Worm (Caenorhabditis elegans) whole organism, L1 larva: ENCODE results near the gene ivns-1.

Source experiments
- C16A3.4 ChIP-seq: fragments of 150-350 bp; optimal IDR thresholded peaks from 2 replicates; lab custom pipeline; 2014; ENCODE audit warnings: missing biosample characterization, missing genetic modification characterization
- aha-1 ChIP-seq: fragments of 150-350 bp; optimal IDR thresholded peaks from 2 replicates; lab custom pipeline; 2014; ENCODE audit warnings: missing biosample characterization, missing genetic modification characterization
- aly-2 ChIP-seq: fragments of 150-350 bp; optimal IDR thresholded peaks from 2 replicates; lab custom pipeline; 2014; ENCODE audit warnings: missing biosample characterization, missing genetic modification characterization
- ceh-8 ChIP-seq: fragments of 200-800 bp; sonication (Bioruptor generic); optimal IDR thresholded peaks from 2 replicates; lab custom pipeline; 2018; ENCODE audit warnings: mild to moderate bottlenecking, missing genetic modification characterization, moderate library complexity, missing compliant biosample characterization
- ceh-82 ChIP-seq, 3 experiments: fragments of 150-350 bp in 1 of 3; sonication (generic microtip) in 2 of 3; optimal IDR thresholded peaks; 2 replicates each; lab custom pipeline; 2014 to 2017; ENCODE audit warnings: missing biosample characterization in 3 of 3, missing genetic modification characterization in 3 of 3
- ces-1 ChIP-seq: fragments of 150-350 bp; optimal IDR thresholded peaks from 2 replicates; lab custom pipeline; 2014; ENCODE audit warnings: missing biosample characterization, missing genetic modification reagents, missing genetic modification characterization
- dpl-1 ChIP-seq, 3 experiments: fragments of 150-350 bp in 2 of 3; sonication (generic microtip) in 1 of 3; optimal IDR thresholded peaks; 2 replicates each; lab custom pipeline; 2014 to 2017; ENCODE audit warnings: missing biosample characterization in 3 of 3, missing genetic modification characterization in 3 of 3, missing genetic modification reagents in 3 of 3
- dsc-1 ChIP-seq: sonication (generic microtip); optimal IDR thresholded peaks from 2 replicates; lab custom pipeline; 2016; ENCODE audit warnings: mild to moderate bottlenecking, missing genetic modification characterization, missing compliant biosample characterization
- efl-1 ChIP-seq, 4 experiments: fragments of 150-350 bp; optimal IDR thresholded peaks in 3 of 4; peaks in 1 of 4; 1 replicate in 1 of 4; 2 replicates in 3 of 4; lab custom pipeline; 2014; ENCODE audit warnings: missing biosample characterization in 2 of 4, missing genetic modification characterization in 2 of 4, missing genetic modification reagents in 2 of 4
- efl-3 ChIP-seq: fragments of 200-800 bp; sonication (Bioruptor generic); optimal IDR thresholded peaks from 2 replicates; lab custom pipeline; 2018; ENCODE audit warnings: mild to moderate bottlenecking, missing genetic modification characterization, missing compliant biosample characterization
- egl-13 ChIP-seq: sonication (generic microtip); optimal IDR thresholded peaks from 2 replicates; lab custom pipeline; 2016; ENCODE audit warnings: missing genotype, missing genetic modification reagents, missing genetic modification characterization, missing compliant biosample characterization
- ets-5 ChIP-seq: fragments of 200-800 bp; sonication (Bioruptor generic); IDR thresholded peaks from 2 replicates; pipeline ENCODE4 v1.3.6; 2022; ENCODE audit warnings: missing genetic modification characterization, missing compliant biosample characterization
- fkh-4 ChIP-seq: sonication (generic microtip); optimal IDR thresholded peaks from 2 replicates; lab custom pipeline; 2016; ENCODE audit warnings: missing compliant biosample characterization, missing genetic modification characterization, borderline replicate concordance
- fkh-8 ChIP-seq: sonication (generic microtip); optimal IDR thresholded peaks from 2 replicates; lab custom pipeline; 2016; ENCODE audit warnings: mild to moderate bottlenecking, missing genetic modification characterization, missing compliant biosample characterization
- fos-1 ChIP-seq: fragments of 150-350 bp; optimal IDR thresholded peaks from 2 replicates; lab custom pipeline; 2014; ENCODE audit warnings: missing biosample characterization, missing genetic modification characterization
- hlh-4 ChIP-seq: sonication (generic microtip); optimal IDR thresholded peaks from 2 replicates; lab custom pipeline; 2016; ENCODE audit warnings: mild to moderate bottlenecking, missing genetic modification characterization, missing compliant biosample characterization
- isw-1 ChIP-seq: fragments of 200-800 bp; sonication (Bioruptor generic); IDR thresholded peaks from 2 replicates; pipeline ENCODE4 v1.3.6; 2022; ENCODE audit warnings: missing genetic modification characterization, missing compliant biosample characterization
- jun-1 ChIP-seq: fragments of 150-350 bp; optimal IDR thresholded peaks from 2 replicates; lab custom pipeline; 2014; ENCODE audit warnings: missing biosample characterization, missing genetic modification reagents, missing genetic modification characterization
- lin-14 ChIP-seq: fragments of 200-800 bp; sonication (Bioruptor generic); optimal IDR thresholded peaks from 2 replicates; lab custom pipeline; 2018; ENCODE audit warnings: mild to moderate bottlenecking, missing genetic modification characterization, moderate library complexity, missing compliant biosample characterization
- lin-35 ChIP-seq, 2 experiments: fragments of 150-350 bp; optimal IDR thresholded peaks; 2 replicates each; lab custom pipeline; 2014; ENCODE audit warnings: missing biosample characterization in 2 of 2, missing genetic modification characterization in 2 of 2, missing genetic modification reagents in 2 of 2
- lin-39 ChIP-seq: fragments of 150-350 bp; optimal IDR thresholded peaks from 2 replicates; lab custom pipeline; 2014; ENCODE audit warnings: missing biosample characterization, missing genetic modification reagents, missing genetic modification characterization
- lsy-2 ChIP-seq, 2 experiments: fragments of 150-350 bp; optimal IDR thresholded peaks; 2 replicates each; lab custom pipeline; 2014; ENCODE audit warnings: missing biosample characterization in 2 of 2, missing genetic modification characterization in 2 of 2
- mab-9 ChIP-seq: fragments of 200-800 bp; sonication (Bioruptor generic); IDR thresholded peaks from 2 replicates; pipeline ENCODE4 v1.3.6; 2022; ENCODE audit warnings: missing genetic modification reagents, missing genetic modification characterization, missing compliant biosample characterization
- mef-2 ChIP-seq: fragments of 150-350 bp; optimal IDR thresholded peaks from 2 replicates; lab custom pipeline; 2014; ENCODE audit warnings: missing biosample characterization, missing genetic modification characterization
- mep-1 ChIP-seq: fragments of 150-350 bp; optimal IDR thresholded peaks from 2 replicates; lab custom pipeline; 2014; ENCODE audit warnings: missing biosample characterization, missing genetic modification characterization
- nhr-11 ChIP-seq: fragments of 150-350 bp; optimal IDR thresholded peaks from 2 replicates; lab custom pipeline; 2014; ENCODE audit warnings: missing biosample characterization, missing genetic modification characterization
- nhr-12 ChIP-seq: sonication (generic microtip); optimal IDR thresholded peaks from 2 replicates; lab custom pipeline; 2017; ENCODE audit warnings: missing biosample characterization, missing genetic modification characterization
- nhr-19 ChIP-seq: fragments of 200-800 bp; sonication (Bioruptor generic); conservative IDR thresholded peaks from 2 replicates; pipeline ENCODE4 v1.3.6; 2022; ENCODE audit warnings: missing genetic modification characterization, missing compliant biosample characterization
- nhr-20 ChIP-seq: sonication (generic microtip); optimal IDR thresholded peaks from 2 replicates; lab custom pipeline; 2016; ENCODE audit warnings: mild to moderate bottlenecking, missing genetic modification characterization, missing compliant biosample characterization
- nhr-237 ChIP-seq: fragments of 150-350 bp; optimal IDR thresholded peaks from 2 replicates; lab custom pipeline; 2014; ENCODE audit warnings: missing biosample characterization, missing genetic modification characterization
- nhr-47 ChIP-seq: sonication (generic microtip); optimal IDR thresholded peaks from 2 replicates; lab custom pipeline; 2016; ENCODE audit warnings: mild to moderate bottlenecking, missing genetic modification characterization, moderate library complexity, missing compliant biosample characterization
- nhr-71 ChIP-seq: sonication (generic microtip); optimal IDR thresholded peaks from 2 replicates; lab custom pipeline; 2016; ENCODE audit warnings: mild to moderate bottlenecking, missing genetic modification characterization, moderate library complexity, missing compliant biosample characterization
- nhr-77 ChIP-seq: fragments of 150-350 bp; optimal IDR thresholded peaks from 2 replicates; lab custom pipeline; 2014; ENCODE audit warnings: missing biosample characterization, missing genetic modification characterization
- nhr-85 ChIP-seq: sonication (generic microtip); peaks from one replicate; lab custom pipeline; 2016; ENCODE audit warnings: missing genetic modification characterization, inconsistent platforms, missing compliant biosample characterization
- nhr-90 ChIP-seq: sonication (generic microtip); optimal IDR thresholded peaks from 2 replicates; lab custom pipeline; 2016; ENCODE audit warnings: mild to moderate bottlenecking, missing genetic modification characterization, missing compliant biosample characterization; ENCODE audit not compliant: poor library complexity
- pax-3 ChIP-seq: fragments of 200-800 bp; sonication (Bioruptor generic); optimal IDR thresholded peaks from 2 replicates; lab custom pipeline; 2018; ENCODE audit warnings: mild to moderate bottlenecking, missing genetic modification characterization, moderate library complexity, missing compliant biosample characterization
- pqm-1 ChIP-seq: sonication (generic microtip); optimal IDR thresholded peaks from 3 replicates; lab custom pipeline; 2017; ENCODE audit warnings: missing biosample characterization, missing genetic modification characterization
- rnt-1 ChIP-seq: sonication (generic microtip); optimal IDR thresholded peaks from 2 replicates; lab custom pipeline; 2016; ENCODE audit warnings: mild to moderate bottlenecking, missing genetic modification characterization, moderate library complexity, missing compliant biosample characterization
- skn-1 ChIP-seq: fragments of 150-350 bp; optimal IDR thresholded peaks from 2 replicates; lab custom pipeline; 2014; ENCODE audit warnings: missing biosample characterization, missing genetic modification characterization
- snu-23 ChIP-seq: sonication (generic microtip); optimal IDR thresholded peaks from 2 replicates; lab custom pipeline; 2016; ENCODE audit warnings: missing genetic modification characterization, missing compliant biosample characterization
- sox-4 ChIP-seq: sonication (generic microtip); optimal IDR thresholded peaks from 2 replicates; lab custom pipeline; 2016; ENCODE audit warnings: missing genetic modification characterization, missing compliant biosample characterization
- sup-37 ChIP-seq: fragments of 200-800 bp; sonication (Bioruptor generic); optimal IDR thresholded peaks from 2 replicates; lab custom pipeline; 2018; ENCODE audit warnings: mild to moderate bottlenecking, missing genetic modification characterization, missing compliant biosample characterization
- swsn-7 ChIP-seq: sonication (generic microtip); optimal IDR thresholded peaks from 2 replicates; lab custom pipeline; 2016; ENCODE audit warnings: missing genetic modification characterization, missing compliant biosample characterization
- unc-30 ChIP-seq: sonication (generic microtip); optimal IDR thresholded peaks from 2 replicates; lab custom pipeline; 2017; ENCODE audit warnings: missing biosample characterization, missing genetic modification characterization
- vab-15 ChIP-seq: sonication (generic microtip); optimal IDR thresholded peaks from 2 replicates; lab custom pipeline; 2017; ENCODE audit warnings: missing genotype, mild to moderate bottlenecking, missing genetic modification characterization, missing compliant biosample characterization
- xbp-1 ChIP-seq: sonication (generic microtip); optimal IDR thresholded peaks from 2 replicates; lab custom pipeline; 2016; ENCODE audit warnings: missing genetic modification characterization, missing compliant biosample characterization
- ztf-11 ChIP-seq, 2 experiments: sonication (generic microtip); optimal IDR thresholded peaks; 2 replicates each; lab custom pipeline; 2016 to 2017; ENCODE audit warnings: missing genetic modification characterization in 2 of 2, missing biosample characterization in 1 of 2, missing compliant biosample characterization in 1 of 2
- ztf-4 ChIP-seq: fragments of 150-350 bp; optimal IDR thresholded peaks from 2 replicates; lab custom pipeline; 2014; ENCODE audit warnings: missing biosample characterization, missing genetic modification characterization

ivns-1 gene

DNA sequence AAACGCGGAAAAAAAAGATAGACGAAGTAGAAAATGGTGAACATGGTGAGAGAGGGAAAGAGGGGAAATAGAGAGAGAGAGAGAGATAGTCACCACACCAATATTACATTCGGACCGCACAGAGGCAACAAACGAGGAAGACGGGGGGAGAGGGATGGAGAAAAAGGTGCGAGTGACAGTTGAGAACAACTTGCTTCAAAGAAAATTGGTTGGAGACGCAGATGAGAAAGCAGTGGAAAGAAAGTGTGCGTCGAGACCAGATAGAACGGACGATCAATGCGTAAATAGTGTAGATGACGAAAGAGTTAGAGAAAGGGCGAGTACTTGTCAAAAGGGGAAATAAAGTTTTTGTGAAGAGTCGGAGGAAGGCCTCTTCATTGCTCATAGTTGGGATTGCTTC is 36.2 kb upstream of the ivns-1 start (continued):
- peak; percentile 92 for TF ChIP-seq nhr-85 (tag; lab: Kevin White, UChicago)
- TF ChIP-seq nhr-71 = peak; percentile 93
- TF ChIP-seq ces-1 (GFP tag; lab: Kevin White, UChicago) = no peak
- no peak for TF ChIP-seq sox-4 (tag; lab: Kevin White, UChicago)
- no peak for TF ChIP-seq nhr-12
- no peak for TF ChIP-seq pqm-1 (tag; lab: Kevin White, UChicago)
- TF ChIP-seq xbp-1 (tag; lab: Kevin White, UChicago) = peak; percentile 62
- peak; percentile 60 for TF ChIP-seq nhr-77
- TF ChIP-seq nhr-237 (tag; lab: Kevin White, UChicago) = peak; percentile 81
- peak; percentile 78 for TF ChIP-seq jun-1 (tag; lab: Kevin White, UChicago)
- TF ChIP-seq unc-30 (tag; lab: Kevin White, UChicago) = no peak
- TF ChIP-seq ets-5 (GFP tag; lab: Robert Waterston, UW) = no peak
- peak; percentile 97 for TF ChIP-seq lin-14 (GFP tag; lab: Kevin White, UChicago)
- no peak for TF ChIP-seq fkh-4 (tag; lab: Kevin White, UChicago)
- peak in 2 of 3 experiments; percentile 12 to 20 for TF ChIP-seq dpl-1 (GFP tag; optimal IDR thresholded peaks at IDR 0.05; lab: Kevin White, UChicago)
- TF ChIP-seq ceh-82 (tag; optimal IDR thresholded peaks at IDR 0.05; lab: Kevin White, UChicago) = peak; percentile 68 to 84 (median 71)
- no peak for TF ChIP-seq aly-2 (tag; lab: Kevin White, UChicago)
- TF ChIP-seq C16A3.4 (tag; lab: Kevin White, UChicago) = peak; percentile 58
- peak; percentile 69 for TF ChIP-seq ztf-4 (tag; lab: Kevin White, UChicago)
- peak; percentile 61 for TF ChIP-seq nhr-19 (GFP tag; lab: Robert Waterston, UW)
- peak; percentile 76 for TF ChIP-seq rnt-1
- TF ChIP-seq mef-2 (tag; lab: Kevin White, UChicago) = peak; percentile 17
- no peak for TF ChIP-seq vab-15 (tag; lab: Kevin White, UChicago)
- TF ChIP-seq lsy-2 (tag; optimal IDR thresholded peaks at IDR 0.05; lab: Kevin White, UChicago) = peak; percentile 44 to 78
- no peak for TF ChIP-seq efl-3 (GFP tag; lab: Kevin White, UChicago)
- no peak for TF ChIP-seq mab-9 (GFP tag; lab: Robert Waterston, UW)
- peak; percentile 84 for TF ChIP-seq skn-1 (tag; lab: Kevin White, UChicago)
- peak; percentile 47 to 76 for TF ChIP-seq efl-1 (optimal IDR thresholded peaks at IDR 0.05; lab: Kevin White, UChicago)
- peak in 1 of 2 experiments; percentile 92 for TF ChIP-seq efl-1 (GFP tag; optimal IDR thresholded peaks at IDR 0.05 in 1 of 2; lab: Kevin White, UChicago)
- TF ChIP-seq hlh-4 = no peak
- no peak for TF ChIP-seq ceh-8
- peak; percentile 57 for TF ChIP-seq isw-1 (GFP tag; lab: Robert Waterston, UW)

DNA sequence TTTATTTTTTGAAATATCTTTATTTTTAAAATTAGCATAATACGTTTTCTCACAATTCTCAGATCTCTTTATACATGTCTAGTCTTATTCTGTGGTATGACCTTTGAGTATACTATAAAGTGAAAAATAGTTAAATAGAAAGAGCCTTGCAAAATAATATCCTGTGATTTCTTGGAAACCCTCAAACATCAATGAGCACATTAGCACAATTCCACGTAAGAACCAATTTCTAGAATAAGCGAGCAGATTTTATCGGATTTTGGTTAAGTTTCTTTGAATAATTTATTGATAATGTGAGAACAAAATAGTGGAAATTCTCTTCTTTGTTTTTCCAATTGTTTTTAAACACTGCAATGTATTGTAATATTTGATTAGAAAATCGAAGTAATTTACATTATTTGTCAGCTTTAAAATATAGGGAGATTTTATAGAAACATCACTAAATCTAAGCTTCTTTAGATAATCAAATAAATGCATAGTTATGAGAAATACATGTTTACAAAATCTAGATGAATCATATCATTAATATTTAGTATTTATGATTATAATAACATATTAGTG is 34.9 kb upstream of the ivns-1 start:
- TF ChIP-seq ztf-11 (tag; optimal IDR thresholded peaks at IDR 0.05; lab: Kevin White, UChicago) = no peak
- peak; percentile 13 for TF ChIP-seq mep-1
- no peak for TF ChIP-seq snu-23 (GFP tag; lab: Kevin White, UChicago)
- TF ChIP-seq sox-4 (tag; lab: Kevin White, UChicago) = peak; percentile 46
- TF ChIP-seq nhr-71 = peak; percentile 80
- TF ChIP-seq fos-1 (tag; lab: Kevin White, UChicago) = no peak
- TF ChIP-seq nhr-47 (tag; lab: Kevin White, UChicago) = peak; percentile 83
- TF ChIP-seq skn-1 (tag; lab: Kevin White, UChicago) = no peak
- peak; percentile 27 for TF ChIP-seq fkh-4 (tag; lab: Kevin White, UChicago)
- no peak for TF ChIP-seq lin-39 (tag; lab: Kevin White, UChicago)
- no peak for TF ChIP-seq ces-1 (GFP tag; lab: Kevin White, UChicago)
- no peak for TF ChIP-seq nhr-85 (tag; lab: Kevin White, UChicago)
- peak; percentile 46 for TF ChIP-seq lin-14 (GFP tag; lab: Kevin White, UChicago)
- no peak for TF ChIP-seq lin-35 (GFP tag; optimal IDR thresholded peaks at IDR 0.05; lab: Kevin White, UChicago)
- no peak for TF ChIP-seq nhr-90
- peak; percentile 43 for TF ChIP-seq nhr-11 (tag; lab: Kevin White, UChicago)
- peak; percentile 76 for TF ChIP-seq hlh-4
- TF ChIP-seq swsn-7 (tag; lab: Kevin White, UChicago) = peak; percentile 68
- TF ChIP-seq fkh-8 (tag; lab: Kevin White, UChicago) = peak; percentile 80
- TF ChIP-seq dsc-1 = peak; percentile 97
- TF ChIP-seq nhr-20 (tag; lab: Kevin White, UChicago) = peak; percentile 46
- peak; percentile 63 for TF ChIP-seq egl-13 (tag; lab: Kevin White, UChicago)
- peak; percentile 15 for TF ChIP-seq xbp-1 (tag; lab: Kevin White, UChicago)
- no peak for TF ChIP-seq nhr-77
- peak in 1 of 2 experiments; percentile 53 for TF ChIP-seq lsy-2 (tag; optimal IDR thresholded peaks at IDR 0.05; lab: Kevin White, UChicago)
- no peak for TF ChIP-seq efl-3 (GFP tag; lab: Kevin White, UChicago)
- TF ChIP-seq pax-3 (tag; lab: Kevin White, UChicago) = peak; percentile 40
- no peak for TF ChIP-seq sup-37
- TF ChIP-seq aha-1 (tag; lab: Kevin White, UChicago) = no peak
- TF ChIP-seq unc-30 (tag; lab: Kevin White, UChicago) = no peak
